Worm (Caenorhabditis elegans): ENCODE measurements around the gene R07B7.8.

DNA sequence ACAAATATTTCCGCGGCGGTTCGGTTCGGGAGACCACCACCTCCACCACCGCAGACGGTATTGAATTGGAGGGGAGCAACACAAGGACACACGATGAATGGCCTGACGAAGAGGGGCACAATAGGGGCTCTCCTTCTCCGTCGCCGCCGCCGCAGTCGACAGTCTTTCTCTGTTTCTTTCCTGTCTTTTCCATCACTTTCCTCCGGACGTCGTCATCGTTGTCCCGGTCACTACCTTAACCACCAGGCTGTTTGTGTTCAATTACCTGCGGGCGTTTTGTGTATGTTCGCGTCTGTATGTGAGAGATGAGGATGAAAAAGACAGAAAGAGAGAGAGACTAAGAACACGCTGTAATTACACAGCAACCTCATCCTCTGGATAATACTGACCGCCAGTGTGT is 44.4 kb downstream of the R07B7.8 start:
- no peak for TF ChIP-seq mep-1 (tag; optimal IDR thresholded peaks at IDR 0.05)
- TF ChIP-seq ces-1 (GFP tag; optimal IDR thresholded peaks at IDR 0.05): no peak
- TF ChIP-seq ama-1 (optimal IDR thresholded peaks at IDR 0.05): no peak
- TF ChIP-seq pqm-1 (tag; optimal IDR thresholded peaks at IDR 0.05): no peak
- no peak for TF ChIP-seq sptf-1 (tag; optimal IDR thresholded peaks at IDR 0.05)
- no peak for TF ChIP-seq F16B12.6 (tag; optimal IDR thresholded peaks at IDR 0.05)
- no peak for TF ChIP-seq nhr-12 (tag; optimal IDR thresholded peaks at IDR 0.05)
- no peak for TF ChIP-seq unc-62 (GFP tag; optimal IDR thresholded peaks at IDR 0.05)
- TF ChIP-seq rnt-1 (tag; optimal IDR thresholded peaks at IDR 0.05): no peak
- no peak for TF ChIP-seq nhr-237 (tag; optimal IDR thresholded peaks at IDR 0.05)
- TF ChIP-seq ceh-82 (tag; optimal IDR thresholded peaks at IDR 0.05): no peak
- no peak for TF ChIP-seq ceh-63 (GFP tag; optimal IDR thresholded peaks at IDR 0.05)
